Fruit fly (Drosophila melanogaster) whole organism, adult: ENCODE data around the gene CG9782.
A peak's percentile ranks its signal among the peaks of the same experiment; 100 is the strongest.

ENCODE experiments used
- CG11617 ChIP-seq: fragments of 200-800 bp; sonication (Bioruptor generic); optimal IDR thresholded peaks from 2 replicates; lab custom pipeline; 2017; ENCODE audit warnings: mild to moderate bottlenecking, missing biosample characterization, missing genetic modification reagents, missing genetic modification characterization
- CG1620 ChIP-seq: fragments of 200-800 bp; sonication (Bioruptor generic); optimal IDR thresholded peaks from 2 replicates; lab custom pipeline; 2016; ENCODE audit warnings: missing biosample characterization, missing genetic modification characterization
- pad ChIP-seq: fragments of 200-800 bp; sonication (Bioruptor generic); optimal IDR thresholded peaks from 3 replicates; lab custom pipeline; 2017; ENCODE audit warnings: missing biosample characterization, missing genetic modification characterization, mild to moderate bottlenecking, moderate library complexity, missing genetic modification reagents

- TF ChIP-seq pad (GFP tag; lab: Kevin White, UChicago) (peak; percentile 10), CG1620 (no peak), CG11617 (GFP tag; lab: Kevin White, UChicago) (peak; percentile 11)
Observed at dm6 chrX:16633181-16633957, 12.0 kb upstream of the CG9782 start.
